Worm (Caenorhabditis elegans): ENCODE data around the gene F11A5.15.

The F11A5.15 gene

DNA sequence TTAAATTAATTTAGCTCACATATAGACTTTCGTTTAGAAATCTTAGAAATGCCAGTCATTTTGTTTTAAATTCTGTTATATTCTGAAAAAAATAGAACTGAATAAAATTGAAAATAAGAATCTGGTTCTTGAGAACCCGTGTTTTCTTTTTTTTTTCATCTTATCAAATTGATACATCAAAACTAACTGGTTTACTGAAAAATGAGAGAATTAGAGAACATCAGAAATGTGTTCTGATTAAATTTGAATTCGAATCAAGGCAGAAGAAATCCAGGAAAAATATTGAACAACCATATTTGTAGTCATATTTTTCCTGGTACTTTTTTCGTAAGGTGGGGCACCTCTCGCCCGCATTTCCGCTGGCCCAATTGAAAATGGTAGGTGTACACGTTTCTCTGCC lies at the start of gene F11A5.15:
TSS of gene F11A5.15 (minus strand) at position 101 of the 400 bp plus-strand sequence.
- TF ChIP-seq dox-1 (GFP tag; IDR thresholded peaks at IDR 0.05), result no peak
- no peak for TF ChIP-seq F23B12.7 (tag; optimal IDR thresholded peaks at IDR 0.05; ENCODE audit: insufficient read depth)
- TF ChIP-seq akir-1 (GFP tag; optimal IDR thresholded peaks at IDR 0.05), result no peak
- TF ChIP-seq B0336.3 (GFP tag; IDR thresholded peaks at IDR 0.05), result no peak
- no peak for TF ChIP-seq lin-26 (GFP tag; IDR thresholded peaks at IDR 0.05)
- no peak for TF ChIP-seq F55B11.4 (tag; optimal IDR thresholded peaks at IDR 0.05; ENCODE audit: borderline replicate concordance, insufficient read depth)
- TF ChIP-seq bed-1 (GFP tag; IDR thresholded peaks at IDR 0.05), result no peak
- no peak for TF ChIP-seq nfyb-1 (GFP tag; IDR thresholded peaks at IDR 0.05)
- no peak for TF ChIP-seq B0261.1 (tag; optimal IDR thresholded peaks at IDR 0.05)

- TF ChIP-seq rec-8 (tag; optimal IDR thresholded peaks at IDR 0.05) (no peak), F57C9.4 (tag; optimal IDR thresholded peaks at IDR 0.05) (no peak), Y67H2A.10 (GFP tag; conservative IDR thresholded peaks at IDR 0.05) (no peak), ccch-3 (GFP tag; optimal IDR thresholded peaks at IDR 0.05) (no peak), ceh-91 (GFP tag; IDR thresholded peaks at IDR 0.05) (no peak), repo-1 (tag; optimal IDR thresholded peaks at IDR 0.05) (no peak), let-526 (GFP tag; IDR thresholded peaks at IDR 0.05) (no peak), ztf-26 (tag; optimal IDR thresholded peaks at IDR 0.05) (no peak), madf-6 (GFP tag; IDR thresholded peaks at IDR 0.05) (no peak), ceh-58 (GFP tag; IDR thresholded peaks at IDR 0.05) (no peak), sdz-38 (tag; optimal IDR thresholded peaks at IDR 0.05) (no peak), hsf-1 (GFP tag; IDR thresholded peaks at IDR 0.05) (no peak), B0336.3 (GFP tag; IDR thresholded peaks at IDR 0.05) (no peak)
These were observed 48.1 kb upstream of the F11A5.15 start, which contains the start of gene T13F3.4 for ce11 chrV:16266514-16266913. TSS of gene T13F3.4 (minus strand) at chrV:16266614.

DNA sequence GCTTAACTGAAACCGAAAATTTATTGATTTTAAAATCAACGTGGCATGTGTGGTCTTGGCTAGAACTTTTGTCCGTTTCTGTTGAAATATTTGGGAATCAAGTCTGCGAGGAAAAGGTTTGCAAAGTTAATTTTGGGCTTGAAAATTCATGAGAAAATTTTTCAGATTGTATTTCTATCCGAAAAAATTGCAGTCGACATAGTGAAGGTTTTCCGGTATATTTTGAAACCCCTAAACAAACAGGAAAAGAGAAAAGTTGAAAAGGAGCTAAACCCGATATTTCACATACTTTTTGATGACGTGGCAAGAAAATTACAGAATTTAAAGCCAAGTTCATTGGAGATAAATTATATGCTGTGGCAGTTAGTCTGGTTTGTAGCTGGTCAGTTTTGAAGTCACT lies 41.3 kb upstream of the F11A5.15 start, which contains the start of gene nhr-127:
TSS of gene nhr-127 (plus strand) at position 301 of the 400 bp plus-strand sequence.
- TF ChIP-seq K12H6.12 (tag; optimal IDR thresholded peaks at IDR 0.05) (no peak), akir-1 (GFP tag; optimal IDR thresholded peaks at IDR 0.05) (no peak), hlh-12 (tag; optimal IDR thresholded peaks at IDR 0.05) (no peak), egl-44 (GFP tag; IDR thresholded peaks at IDR 0.05) (no peak), Y53G8AR.9 (GFP tag; conservative IDR thresholded peaks at IDR 0.05) (no peak), snpc-1.3 (tag; optimal IDR thresholded peaks at IDR 0.05; ENCODE audit: insufficient read depth) (no peak), let-526 (GFP tag; IDR thresholded peaks at IDR 0.05) (no peak), chd-7 (tag; optimal IDR thresholded peaks at IDR 0.05) (no peak), ztf-22 (GFP tag; optimal IDR thresholded peaks at IDR 0.05) (no peak), D2030.7 (GFP tag; IDR thresholded peaks at IDR 0.05) (no peak), lir-1 (GFP tag; conservative IDR thresholded peaks at IDR 0.05) (no peak), dpl-1 (GFP tag; optimal IDR thresholded peaks at IDR 0.05) (no peak), nfya-1 (tag; optimal IDR thresholded peaks at IDR 0.05; ENCODE audit: borderline replicate concordance, insufficient read depth) (no peak), F57C9.4 (tag; optimal IDR thresholded peaks at IDR 0.05) (no peak), madf-8 (GFP tag; conservative IDR thresholded peaks at IDR 0.05) (no peak), F39B2.1 (GFP tag; IDR thresholded peaks at IDR 0.05) (no peak), Y67H2A.10 (GFP tag; conservative IDR thresholded peaks at IDR 0.05) (no peak)

DNA sequence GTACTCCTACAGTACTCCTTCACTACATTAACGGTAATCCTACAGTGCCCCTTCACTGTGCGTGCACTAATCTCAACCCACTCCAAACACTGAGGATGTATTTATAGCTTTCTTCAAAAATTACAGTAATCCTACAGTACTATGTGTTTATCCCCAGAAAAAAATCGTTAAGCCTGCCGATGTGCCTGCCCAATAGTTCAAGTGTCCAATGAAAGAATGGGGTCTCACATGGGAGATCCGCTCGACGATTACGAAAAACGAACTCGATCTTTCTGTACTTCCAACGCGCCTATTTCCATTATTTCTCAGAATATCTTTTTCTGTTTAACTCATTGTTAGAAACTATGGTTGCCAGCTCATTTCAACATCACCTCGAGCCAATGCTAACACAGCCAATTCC lies 39.7 kb upstream of the F11A5.15 start, which contains the start of gene nhr-218:
TSS of gene nhr-218 (plus strand) at position 301 of the 400 bp plus-strand sequence.
- TF ChIP-seq tlf-1 (GFP tag; optimal IDR thresholded peaks at IDR 0.05) (no peak), Y79H2A.3 (GFP tag; conservative IDR thresholded peaks at IDR 0.05) (no peak), K11D2.4 (GFP tag; IDR thresholded peaks at IDR 0.05) (no peak), F33H1.4 (GFP tag; IDR thresholded peaks at IDR 0.05) (no peak)
